Worm (Caenorhabditis elegans): ENCODE results near the gene D1086.17.

- TF ChIP-seq ztf-11 (tag; optimal IDR thresholded peaks at IDR 0.05) (no peak), nhr-12 (tag; optimal IDR thresholded peaks at IDR 0.05) (no peak), skn-1 (tag; optimal IDR thresholded peaks at IDR 0.05) (no peak), lin-13 (GFP tag; optimal IDR thresholded peaks at IDR 0.05) (no peak)
These were observed 17.9 kb downstream of the D1086.17 start, which contains the start of gene D1086.18 for ce11 chrV:14085589-14085988.

All from whole organism, L2 larva.